Fruit fly (Drosophila melanogaster) whole organism, embryonic: Measurements from ENCODE around the gene JIL-1.
A peak's percentile ranks its signal among the peaks of the same experiment; 100 is the strongest.

Experiments
- Abd-B ChIP-seq: fragments of 200-800 bp; sonication (Bioruptor generic); optimal IDR thresholded peaks from 2 replicates; lab custom pipeline; 2018; ENCODE audit warnings: missing biosample characterization, mild to moderate bottlenecking, missing genetic modification characterization, moderate library complexity
- Asciz ChIP-seq: fragments of 200-800 bp; sonication (Bioruptor generic); optimal IDR thresholded peaks from 2 replicates; lab custom pipeline; 2017; ENCODE audit warnings: missing biosample characterization, mild to moderate bottlenecking, missing genetic modification characterization, missing genetic modification reagents
- CG10543 ChIP-seq: fragments of 200-800 bp; sonication (Bioruptor generic); optimal IDR thresholded peaks from 3 replicates; lab custom pipeline; 2017; ENCODE audit warnings: missing biosample characterization, mild to moderate bottlenecking, missing genetic modification characterization, moderate library complexity
- CG11093 ChIP-seq: fragments of 200-800 bp; sonication (Bioruptor generic); IDR thresholded peaks from 3 replicates; pipeline ENCODE4 v1.3.6; 2022; ENCODE audit warnings: missing biosample characterization, missing genetic modification characterization
- CG12155 ChIP-seq: fragments of 200-800 bp; sonication (Bioruptor generic); optimal IDR thresholded peaks from 3 replicates; lab custom pipeline; 2016; ENCODE audit warnings: missing biosample characterization, missing genetic modification characterization
- CG12769 ChIP-seq: fragments of 200-800 bp; sonication (Bioruptor generic); optimal IDR thresholded peaks from 2 replicates; lab custom pipeline; 2019; ENCODE audit warnings: missing biosample characterization, mild to moderate bottlenecking, missing genetic modification characterization, moderate library complexity
- CG13424 ChIP-seq: fragments of 200-800 bp; sonication (Bioruptor generic); optimal IDR thresholded peaks from 2 replicates; lab custom pipeline; 2019; ENCODE audit warnings: missing biosample characterization, mild to moderate bottlenecking, missing genetic modification characterization, moderate library complexity
- CG14050 ChIP-seq: fragments of 200-800 bp; sonication (Bioruptor generic); IDR thresholded peaks from 3 replicates; pipeline ENCODE4 v1.3.6; 2022; ENCODE audit warnings: missing biosample characterization, missing genetic modification characterization
- CG14441 ChIP-seq: fragments of 200-800 bp; sonication (Bioruptor generic); IDR thresholded peaks from 2 replicates; pipeline ENCODE4 v1.3.6; 2022; ENCODE audit warnings: missing biosample characterization, missing genetic modification characterization
- CG15011 ChIP-seq: fragments of 200-800 bp; sonication (Bioruptor generic); optimal IDR thresholded peaks from 3 replicates; lab custom pipeline; 2018; ENCODE audit warnings: missing biosample characterization, mild to moderate bottlenecking, missing genetic modification characterization
- CG16863 ChIP-seq: fragments of 200-800 bp; sonication (Bioruptor generic); optimal IDR thresholded peaks from 3 replicates; lab custom pipeline; 2016; ENCODE audit warnings: missing biosample characterization, missing genetic modification characterization
- CG2120 ChIP-seq: fragments of 200-800 bp; sonication (Bioruptor generic); optimal IDR thresholded peaks from 3 replicates; lab custom pipeline; 2016; ENCODE audit warnings: missing biosample characterization, missing genetic modification characterization
- CG2129 ChIP-seq: fragments of 200-800 bp; sonication (Bioruptor generic); IDR thresholded peaks from 2 replicates; pipeline ENCODE4 v1.3.6; 2022; ENCODE audit warnings: missing biosample characterization, missing genetic modification characterization; ENCODE audit not compliant: partially characterized antibody
- CG2712 ChIP-seq: fragments of 200-800 bp; optimal IDR thresholded peaks from 3 replicates; lab custom pipeline; 2019; ENCODE audit warnings: missing biosample characterization, mild to moderate bottlenecking, missing genetic modification characterization, moderate library complexity
- CG31441 ChIP-seq: fragments of 200-800 bp; sonication (Bioruptor generic); IDR thresholded peaks from 2 replicates; pipeline ENCODE4 v1.3.6; 2022; ENCODE audit warnings: missing biosample characterization, missing genetic modification characterization
- CG33213 ChIP-seq: fragments of 200-800 bp; sonication (Bioruptor generic); optimal IDR thresholded peaks from 3 replicates; lab custom pipeline; 2016; ENCODE audit warnings: missing biosample characterization, missing genetic modification characterization
- CG34224 ChIP-seq: fragments of 200-800 bp; sonication (Bioruptor generic); IDR thresholded peaks from 3 replicates; pipeline ENCODE4 v1.3.6; 2022; ENCODE audit warnings: missing biosample characterization, missing genetic modification characterization; ENCODE audit not compliant: partially characterized antibody
- CG4820 ChIP-seq: fragments of 200-800 bp; sonication (Bioruptor generic); optimal IDR thresholded peaks from 3 replicates; lab custom pipeline; 2016; ENCODE audit warnings: missing biosample characterization, missing genetic modification characterization
- CG6765 ChIP-seq: fragments of 200-800 bp; sonication (Bioruptor generic); optimal IDR thresholded peaks from 3 replicates; lab custom pipeline; 2017; ENCODE audit warnings: missing biosample characterization, mild to moderate bottlenecking, missing genetic modification characterization
- CG7357 ChIP-seq: fragments of 200-800 bp; sonication (Bioruptor generic); IDR thresholded peaks from 3 replicates; pipeline ENCODE4 v1.3.6; 2022; ENCODE audit warnings: missing biosample characterization, missing genetic modification characterization
- CG8359 ChIP-seq: fragments of 200-800 bp; sonication (Bioruptor generic); optimal IDR thresholded peaks from 2 replicates; lab custom pipeline; 2017; ENCODE audit warnings: missing biosample characterization, mild to moderate bottlenecking, missing genetic modification characterization, borderline replicate concordance
- Doc2 ChIP-seq: fragments of 200-800 bp; sonication (Bioruptor generic); IDR thresholded peaks from 2 replicates; pipeline ENCODE4 v1.3.6; 2022; ENCODE audit warnings: missing biosample characterization, missing genetic modification characterization
- E2f2 ChIP-seq: fragments of 200-800 bp; sonication (Bioruptor generic); IDR thresholded peaks from 2 replicates; pipeline ENCODE4 v1.3.6; 2022; ENCODE audit warnings: missing biosample characterization, missing genetic modification characterization
- Eip74EF ChIP-seq, 2 experiments: fragments of 200-800 bp in 1 of 2; fragments of >200 bp in 1 of 2; sonication (Bioruptor generic) in 1 of 2; optimal IDR thresholded peaks; 2 replicates each; lab custom pipeline; 2017 to 2019; ENCODE audit warnings: missing biosample characterization in 2 of 2, missing genetic modification characterization in 2 of 2, mild to moderate bottlenecking in 1 of 2, moderate library complexity in 1 of 2
- GATAe ChIP-seq: fragments of 200-800 bp; sonication (Bioruptor generic); conservative IDR thresholded peaks from 2 replicates; pipeline ENCODE4 v1.3.6; 2022; ENCODE audit warnings: missing biosample characterization, missing genetic modification characterization
- Hmr ChIP-seq: fragments of 200-800 bp; sonication (Bioruptor generic); optimal IDR thresholded peaks from 3 replicates; lab custom pipeline; 2017; ENCODE audit warnings: mild to moderate bottlenecking, missing biosample characterization, missing genetic modification reagents, missing genetic modification characterization
- NfI ChIP-seq: fragments of 200-800 bp; sonication (Bioruptor generic); optimal IDR thresholded peaks from 3 replicates; lab custom pipeline; 2018; ENCODE audit warnings: missing biosample characterization, mild to moderate bottlenecking, missing genetic modification characterization, moderate library complexity
- Side ChIP-seq: fragments of 200-800 bp; sonication (Bioruptor generic); optimal IDR thresholded peaks from 2 replicates; lab custom pipeline; 2016; ENCODE audit warnings: missing biosample characterization, missing genetic modification characterization
- Sin3A ChIP-seq: fragments of >200 bp; optimal IDR thresholded peaks from 2 replicates; lab custom pipeline; 2018
- Sry-β ChIP-seq: fragments of 200-800 bp; sonication (Bioruptor generic); optimal IDR thresholded peaks from 2 replicates; lab custom pipeline; 2018; ENCODE audit warnings: missing biosample characterization, mild to moderate bottlenecking, missing genetic modification characterization, moderate library complexity
- Usf ChIP-seq: fragments of 200-800 bp; sonication (Bioruptor generic); optimal IDR thresholded peaks from 2 replicates; lab custom pipeline; 2017; ENCODE audit warnings: missing genotype, missing biosample characterization, missing genetic modification characterization
- az2 ChIP-seq: fragments of 200-800 bp; sonication (Bioruptor generic); optimal IDR thresholded peaks from 3 replicates; lab custom pipeline; 2016; ENCODE audit warnings: missing biosample characterization, missing genetic modification characterization
- bowl ChIP-seq: fragments of 200-800 bp; sonication (Bioruptor generic); IDR thresholded peaks from 2 replicates; pipeline ENCODE4 v1.3.6; 2022; ENCODE audit warnings: missing biosample characterization, missing genetic modification characterization
- danr ChIP-seq: fragments of 200-800 bp; sonication (Bioruptor generic); IDR thresholded peaks from 2 replicates; pipeline ENCODE4 v1.3.6; 2022; ENCODE audit warnings: missing biosample characterization, missing genetic modification characterization
- dimm ChIP-seq: fragments of 200-800 bp; sonication (Bioruptor generic); IDR thresholded peaks from 2 replicates; pipeline ENCODE4 v1.3.6; 2022; ENCODE audit warnings: missing biosample characterization, missing genetic modification characterization
- dmrt99B ChIP-seq: fragments of 200-800 bp; sonication (Bioruptor generic); optimal IDR thresholded peaks from 2 replicates; lab custom pipeline; 2018; ENCODE audit warnings: missing biosample characterization, mild to moderate bottlenecking, missing genetic modification characterization, moderate library complexity
- gro ChIP-seq: fragments of 200-800 bp; sonication (Bioruptor generic); optimal IDR thresholded peaks from 2 replicates; lab custom pipeline; 2016; ENCODE audit warnings: missing biosample characterization, missing genetic modification characterization
- her ChIP-seq: fragments of 200-800 bp; sonication (Bioruptor generic); optimal IDR thresholded peaks from 2 replicates; lab custom pipeline; 2016; ENCODE audit warnings: missing biosample characterization, missing genetic modification characterization
- kay ChIP-seq: fragments of 200-800 bp; sonication (Bioruptor generic); optimal IDR thresholded peaks from 2 replicates; lab custom pipeline; 2016; ENCODE audit warnings: missing biosample characterization, missing genetic modification characterization
- lab ChIP-seq: fragments of 200-800 bp; sonication (Bioruptor generic); optimal IDR thresholded peaks from 3 replicates; lab custom pipeline; 2017; ENCODE audit warnings: missing biosample characterization, missing genetic modification characterization, mild to moderate bottlenecking, moderate library complexity, missing genetic modification reagents
- lmd ChIP-seq: fragments of 200-800 bp; sonication (Bioruptor generic); IDR thresholded peaks from 2 replicates; pipeline ENCODE4 v1.3.6; 2022; ENCODE audit warnings: missing biosample characterization, missing genetic modification characterization
- p53 ChIP-seq: fragments of 200-800 bp; sonication (Bioruptor generic); optimal IDR thresholded peaks from 2 replicates; lab custom pipeline; 2016; ENCODE audit warnings: missing biosample characterization, missing genetic modification characterization
- rib ChIP-seq: fragments of 200-800 bp; sonication (Bioruptor generic); IDR thresholded peaks from 2 replicates; pipeline ENCODE4 v1.3.6; 2022; ENCODE audit warnings: missing biosample characterization, missing genetic modification characterization
- sob ChIP-seq: fragments of 200-800 bp; sonication (Bioruptor generic); IDR thresholded peaks from 2 replicates; pipeline ENCODE4 v1.3.6; 2022; ENCODE audit warnings: missing biosample characterization, missing genetic modification characterization
- sqz ChIP-seq: fragments of 200-800 bp; sonication (Bioruptor generic); optimal IDR thresholded peaks from 3 replicates; lab custom pipeline; 2018; ENCODE audit warnings: missing biosample characterization, mild to moderate bottlenecking, missing genetic modification characterization
- tna ChIP-seq: fragments of 200-800 bp; sonication (Bioruptor generic); IDR thresholded peaks from 2 replicates; pipeline ENCODE4 v1.3.6; 2022; ENCODE audit warnings: missing biosample characterization, missing genetic modification characterization; ENCODE audit not compliant: partially characterized antibody
- unc-4 ChIP-seq: fragments of 200-800 bp; sonication (Bioruptor generic); IDR thresholded peaks from 2 replicates; pipeline ENCODE4 v1.3.6; 2022; ENCODE audit warnings: missing biosample characterization, missing genetic modification characterization; ENCODE audit not compliant: partially characterized antibody
- zen ChIP-seq: fragments of 200-800 bp; sonication (Bioruptor generic); optimal IDR thresholded peaks from 3 replicates; lab custom pipeline; 2018; ENCODE audit warnings: missing biosample characterization, mild to moderate bottlenecking, missing genetic modification characterization, moderate library complexity
- zf30C ChIP-seq: fragments of 200-800 bp; sonication (Bioruptor generic); optimal IDR thresholded peaks from 3 replicates; lab custom pipeline; 2018; ENCODE audit warnings: missing biosample characterization, mild to moderate bottlenecking, missing genetic modification characterization

JIL-1 gene

dm6 chr3L:11089805-11090440 lies 3.1 kb downstream of the JIL-1 start:
- TF ChIP-seq CG8359 (peak; percentile 71), Sin3A (lab: Kevin White, UChicago) (no peak), CG34224 (no peak), CG4820 (GFP tag; lab: Kevin White, UChicago) (peak; percentile 87), Usf (peak; percentile 56), unc-4 (GFP tag; lab: Robert Waterston, UW) (no peak), gro (GFP tag; lab: Kevin White, UChicago) (peak; percentile 22), Side (peak; percentile 77), CG31441 (GFP tag; lab: Robert Waterston, UW) (peak; percentile 97), Hmr (peak; percentile 89), CG12769 (tag; lab: Kevin White, UChicago) (peak; percentile 3), CG10543 (GFP tag; lab: Kevin White, UChicago) (peak; percentile 65), Sry-β (peak; percentile 67), rib (GFP tag; lab: Robert Waterston, UW) (no peak), NfI (GFP tag; lab: Kevin White, UChicago) (peak; percentile 89), CG33213 (GFP tag; lab: Kevin White, UChicago) (peak; percentile 79), sob (GFP tag; lab: Robert Waterston, UW) (peak; percentile 69; the same call in 1 of the 2 replicates), CG14441 (peak; percentile 73; the same call in 1 of the 2 replicates), tna (GFP tag; lab: Robert Waterston, UW) (no peak), lab (GFP tag; lab: Kevin White, UChicago) (peak; percentile 89), CG11093 (GFP tag; lab: Robert Waterston, UW) (peak; percentile 72), dimm (GFP tag; lab: Robert Waterston, UW) (peak; percentile 4; the same call in 1 of the 2 replicates), CG2712 (tag; lab: Kevin White, UChicago) (peak; percentile 96), CG2129 (GFP tag; lab: Robert Waterston, UW) (no peak), dmrt99B (peak; percentile 94), CG12155 (GFP tag; lab: Kevin White, UChicago) (peak; percentile 84), GATAe (GFP tag; lab: Robert Waterston, UW) (no peak), Asciz (GFP tag; lab: Kevin White, UChicago) (peak; percentile 91), danr (GFP tag; lab: Robert Waterston, UW) (peak; percentile 58; the same call in 1 of the 2 replicates), zf30C (no peak), CG15011 (GFP tag; lab: Kevin White, UChicago) (peak; percentile 67), Doc2 (GFP tag; lab: Robert Waterston, UW) (peak; percentile 49; the same call in 1 of the 2 replicates), p53 (GFP tag; lab: Kevin White, UChicago) (peak; percentile 39), zen (tag; lab: Kevin White, UChicago) (peak; percentile 47), bowl (no peak), kay (GFP tag; lab: Kevin White, UChicago) (peak; percentile 90), Abd-B (GFP tag; lab: Kevin White, UChicago) (peak; percentile 79), CG6765 (GFP tag; lab: Kevin White, UChicago) (peak; percentile 68), Eip74EF (GFP tag; optimal IDR thresholded peaks at IDR 0.05; lab: Kevin White, UChicago) (peak in 1 of 2 experiments; percentile 96), CG16863 (GFP tag; lab: Kevin White, UChicago) (peak; percentile 87), her (peak; percentile 54), CG2120 (GFP tag; lab: Kevin White, UChicago) (peak; percentile 76), CG7357 (GFP tag; lab: Robert Waterston, UW) (no peak; the same call in none of the 3 replicates), az2 (GFP tag; lab: Kevin White, UChicago) (peak; percentile 95), sqz (GFP tag; lab: Kevin White, UChicago) (peak; percentile 86), E2f2 (GFP tag; lab: Robert Waterston, UW) (peak; percentile 72), lmd (peak; percentile 84; the same call in 1 of the 2 replicates), CG13424 (tag; lab: Kevin White, UChicago) (peak; percentile 94), CG14050 (GFP tag; lab: Robert Waterston, UW) (peak; percentile 35; the same call in 2 of the 3 replicates)
